Fruit fly (Drosophila melanogaster): ENCODE data around the gene Uqcc1.

Gene Uqcc1

dm6 chr3L:6931850-6932249, 26.1 kb downstream of the Uqcc1 start, which contains the start of gene CG45413:
Gene CG45413 (minus strand): TSS chr3L:6931950.
- TF ChIP-seq OdsH (GFP tag; optimal IDR thresholded peaks at IDR 0.05) (no peak), CG8119 (GFP tag; IDR thresholded peaks at IDR 0.05) (no peak), CG15336 (GFP tag; IDR thresholded peaks at IDR 0.05) (no peak), acj6 (GFP tag; optimal IDR thresholded peaks at IDR 0.05) (no peak), Eip78C (GFP tag) (no peak)

- TF ChIP-seq Eip78C (GFP tag) = peak; percentile 48
- no peak for TF ChIP-seq svp (GFP tag)
- TF ChIP-seq Sox14 (GFP tag; optimal IDR thresholded peaks at IDR 0.05) = no peak
Measured at dm6 chr3L:6925843-6926242, 32.1 kb downstream of the Uqcc1 start.

DNA sequence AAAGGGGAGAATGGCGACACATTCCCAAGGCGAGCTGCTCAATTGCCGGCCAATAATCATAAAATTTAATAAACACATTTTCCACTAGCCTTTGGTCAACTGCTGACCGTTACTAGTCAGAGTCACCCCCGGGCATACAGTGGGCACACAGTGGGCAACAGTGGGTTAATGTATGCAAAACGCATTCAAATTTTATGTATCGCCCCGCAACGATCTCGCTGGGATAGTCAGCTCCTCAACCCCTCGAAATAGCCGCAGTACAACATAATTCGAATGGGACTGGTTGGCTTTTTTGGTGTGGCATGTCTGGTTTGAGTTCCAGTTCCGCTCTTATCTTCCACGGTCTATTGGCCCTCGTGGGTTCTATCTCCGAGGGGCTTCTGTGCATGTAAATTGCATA, 38.7 kb downstream of the Uqcc1 start:
- TF ChIP-seq Lpt (GFP tag; optimal IDR thresholded peaks at IDR 0.05) (no peak), Eip78C (GFP tag) (no peak), Eip93F (GFP tag; optimal IDR thresholded peaks at IDR 0.05) (no peak), net (GFP tag; optimal IDR thresholded peaks at IDR 0.05) (no peak), CG8319 (GFP tag; optimal IDR thresholded peaks at IDR 0.05) (no peak), CG3919 (GFP tag; optimal IDR thresholded peaks at IDR 0.05) (no peak), Eip75B (GFP tag; optimal IDR thresholded peaks at IDR 0.05) (no peak), spab (GFP tag; optimal IDR thresholded peaks at IDR 0.05) (no peak), CG10669 (GFP tag; optimal IDR thresholded peaks at IDR 0.05) (no peak), fkh (GFP tag; optimal IDR thresholded peaks at IDR 0.05) (no peak), salr (GFP tag; optimal IDR thresholded peaks at IDR 0.05) (no peak), Hr39 (GFP tag; optimal IDR thresholded peaks at IDR 0.05) (no peak), Blimp-1 (GFP tag; optimal IDR thresholded peaks at IDR 0.05) (no peak), Hr4 (GFP tag; optimal IDR thresholded peaks at IDR 0.05) (no peak), CG6163 (GFP tag; IDR thresholded peaks at IDR 0.05) (no peak), CG6854 (GFP tag; optimal IDR thresholded peaks at IDR 0.05) (no peak)

DNA sequence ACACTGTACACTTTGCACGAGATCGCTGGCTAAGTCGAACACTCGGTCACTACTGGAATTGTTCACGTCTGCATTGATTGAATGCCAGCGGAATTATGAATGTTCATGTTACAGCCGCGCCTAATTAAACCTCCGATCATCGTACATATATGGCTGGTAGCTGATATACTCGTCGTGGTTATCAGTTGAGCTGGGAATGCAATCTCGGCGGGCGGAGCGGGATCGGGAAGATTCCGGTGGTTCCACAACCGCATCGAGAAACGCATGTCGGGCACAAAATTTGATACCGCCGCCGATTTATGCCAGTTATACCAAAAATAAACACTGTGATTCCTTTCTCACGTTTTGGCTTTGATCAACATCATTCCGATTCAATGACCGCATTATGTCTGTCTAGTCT, 43.1 kb downstream of the Uqcc1 start, which contains the start of gene Prat2:
TSS of gene Prat2 (minus strand) at position 101 of the 400 bp plus-strand sequence.
- no peak for TF ChIP-seq Hr39 (GFP tag; optimal IDR thresholded peaks at IDR 0.05)
- TF ChIP-seq lz (GFP tag; optimal IDR thresholded peaks at IDR 0.05) = no peak
- no peak for TF ChIP-seq CG8319 (GFP tag; optimal IDR thresholded peaks at IDR 0.05)

DNA sequence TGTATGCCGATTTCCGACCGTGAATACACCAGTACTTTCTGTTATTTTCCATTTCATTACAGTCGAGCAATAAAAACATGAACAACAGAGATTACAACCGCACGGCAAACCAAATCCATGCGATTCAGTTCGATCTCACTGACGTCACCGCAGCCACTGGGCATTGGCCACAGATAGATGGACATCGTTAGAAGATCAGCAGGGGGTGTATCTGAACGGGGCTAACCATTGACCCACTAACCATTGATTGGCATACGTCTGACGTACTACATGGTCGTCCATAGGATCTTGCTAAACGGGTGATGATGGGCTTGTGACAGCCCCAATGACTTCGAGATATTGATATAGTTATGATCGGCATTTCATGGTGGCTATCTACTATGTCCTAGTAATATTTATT, 44.1 kb downstream of the Uqcc1 start:
- TF ChIP-seq CG8119 (GFP tag; IDR thresholded peaks at IDR 0.05) (no peak), cyc (GFP tag; optimal IDR thresholded peaks at IDR 0.05) (no peak), svp (GFP tag) (peak; percentile 7), ss (GFP tag; optimal IDR thresholded peaks at IDR 0.05) (no peak)

dm6 chr3L:6911219-6911618, 46.7 kb downstream of the Uqcc1 start:
- TF ChIP-seq CG11294 (GFP tag; IDR thresholded peaks at IDR 0.05) (no peak), topi (GFP tag; optimal IDR thresholded peaks at IDR 0.05) (no peak), net (GFP tag; optimal IDR thresholded peaks at IDR 0.05) (no peak), CG4318 (GFP tag; optimal IDR thresholded peaks at IDR 0.05) (no peak), spab (GFP tag; optimal IDR thresholded peaks at IDR 0.05) (no peak), CG15336 (GFP tag; IDR thresholded peaks at IDR 0.05) (no peak), CG3919 (GFP tag; optimal IDR thresholded peaks at IDR 0.05) (no peak), OdsH (GFP tag; optimal IDR thresholded peaks at IDR 0.05) (no peak), fkh (GFP tag; optimal IDR thresholded peaks at IDR 0.05) (no peak), vri (GFP tag; optimal IDR thresholded peaks at IDR 0.05) (no peak), Lpt (GFP tag; optimal IDR thresholded peaks at IDR 0.05) (no peak), fd59A (GFP tag; optimal IDR thresholded peaks at IDR 0.05) (no peak), Hr39 (GFP tag; optimal IDR thresholded peaks at IDR 0.05) (no peak), dsx (GFP tag; optimal IDR thresholded peaks at IDR 0.05; ENCODE audit: poor library complexity, severe bottlenecking) (no peak), CG8319 (GFP tag; optimal IDR thresholded peaks at IDR 0.05) (no peak), CG9139 (GFP tag; optimal IDR thresholded peaks at IDR 0.05) (no peak)
